Worm (Caenorhabditis elegans): ENCODE data around the gene svop-1.

- no peak for TF ChIP-seq hlh-15 (tag; optimal IDR thresholded peaks at IDR 0.05)
- TF ChIP-seq ceh-34 (tag; optimal IDR thresholded peaks at IDR 0.05) = no peak
- no peak for TF ChIP-seq pha-2 (tag; optimal IDR thresholded peaks at IDR 0.05)
- no peak for TF ChIP-seq nhr-11 (tag; optimal IDR thresholded peaks at IDR 0.05)
- no peak for TF ChIP-seq ama-1 (optimal IDR thresholded peaks at IDR 0.05)
- TF ChIP-seq hlh-30 (tag; optimal IDR thresholded peaks at IDR 0.05; ENCODE audit: insufficient read depth) = no peak
- TF ChIP-seq elt-4 (tag; optimal IDR thresholded peaks at IDR 0.05) = no peak
- TF ChIP-seq elt-2 (tag; optimal IDR thresholded peaks at IDR 0.05) = no peak
Measured at ce11 chrIII:8851961-8852360, 33.3 kb downstream of the svop-1 start, which contains the start of gene plg-1.
